Fruit fly (Drosophila melanogaster) whole organism, wandering third instar larva: ENCODE measurements around the gene CG45067.

Source experiments
- Abd-B ChIP-seq: fragments of >200 bp; optimal IDR thresholded peaks from 2 replicates; lab custom pipeline; 2017; ENCODE audit warnings: missing biosample characterization, missing genetic modification characterization
- CG32264 ChIP-seq: fragments of 200-800 bp; sonication (Bioruptor generic); optimal IDR thresholded peaks from 2 replicates; lab custom pipeline; 2016; ENCODE audit warnings: missing biosample characterization, missing genetic modification characterization
- CG9705 ChIP-seq: fragments of 200-800 bp; sonication (Bioruptor generic); optimal IDR thresholded peaks from 2 replicates; lab custom pipeline; 2018; ENCODE audit warnings: missing biosample characterization, mild to moderate bottlenecking, missing genetic modification characterization
- CrebA ChIP-seq: fragments of 200-800 bp; sonication (Bioruptor generic); optimal IDR thresholded peaks from 2 replicates; lab custom pipeline; 2016; ENCODE audit warnings: missing biosample characterization, mild to moderate bottlenecking, missing genetic modification characterization, borderline replicate concordance
- Dfd ChIP-seq: fragments of >200 bp; optimal IDR thresholded peaks from 2 replicates; lab custom pipeline; 2017; ENCODE audit warnings: missing biosample characterization, missing genetic modification characterization
- Dif ChIP-seq: fragments of 200-275, 200-300 bp; sonication (Bioruptor generic); optimal IDR thresholded peaks from 2 replicates; lab custom pipeline; 2018; ENCODE audit warnings: missing biosample characterization, missing genetic modification characterization; ENCODE audit not compliant: partially characterized antibody
- GATAd ChIP-seq: sonication (Bioruptor generic); optimal IDR thresholded peaks from 2 replicates; lab custom pipeline; 2016; ENCODE audit warnings: missing biosample characterization, missing genetic modification characterization
- HLH106 ChIP-seq: fragments of 200-800 bp; optimal IDR thresholded peaks from 3 replicates; lab custom pipeline; 2019; ENCODE audit warnings: missing biosample characterization, mild to moderate bottlenecking, missing genetic modification characterization, moderate library complexity
- Hnf4 ChIP-seq: fragments of 200-800 bp; sonication (Bioruptor generic); optimal IDR thresholded peaks from 2 replicates; lab custom pipeline; 2016; ENCODE audit warnings: missing biosample characterization, mild to moderate bottlenecking, missing genetic modification characterization
- Hr78 ChIP-seq: fragments of >200 bp; optimal IDR thresholded peaks from 2 replicates; lab custom pipeline; 2017; ENCODE audit warnings: missing biosample characterization, missing genetic modification characterization
- Hr83 ChIP-seq: fragments of 200-300 bp; sonication (Bioruptor generic); optimal IDR thresholded peaks from 2 replicates; lab custom pipeline; 2016; ENCODE audit warnings: missing biosample characterization, mild to moderate bottlenecking, missing genetic modification characterization, moderate library complexity; ENCODE audit not compliant: poor library complexity, severe bottlenecking
- N ChIP-seq: fragments of >200 bp; optimal IDR thresholded peaks from 2 replicates; lab custom pipeline; 2018; ENCODE audit warnings: missing biosample characterization, missing external identifiers, missing genetic modification characterization
- Rel ChIP-seq, 2 experiments: fragments of 200-800 bp; sonication (Bioruptor generic) in 1 of 2; optimal IDR thresholded peaks; 2 replicates in 1 of 2; 3 replicates in 1 of 2; lab custom pipeline; 2016 to 2019; ENCODE audit warnings: mild to moderate bottlenecking in 2 of 2, missing biosample characterization in 2 of 2, missing genetic modification characterization in 2 of 2, moderate library complexity in 1 of 2
- Vsx2 ChIP-seq: fragments of 200-300, 225-300 bp; sonication (Bioruptor generic); optimal IDR thresholded peaks from 2 replicates; lab custom pipeline; 2018; ENCODE audit warnings: missing biosample characterization, missing genetic modification characterization; ENCODE audit not compliant: partially characterized antibody
- br ChIP-seq: fragments of 200-800 bp; sonication (Bioruptor generic); optimal IDR thresholded peaks from 2 replicates; lab custom pipeline; 2016; ENCODE audit warnings: missing biosample characterization, missing genetic modification characterization
- brk ChIP-seq: fragments of 200-800 bp; sonication (Bioruptor generic); optimal IDR thresholded peaks from 2 replicates; lab custom pipeline; 2016; ENCODE audit warnings: missing biosample characterization, mild to moderate bottlenecking, missing genetic modification characterization
- dl ChIP-seq, 2 experiments: fragments of 175-275, 200-275 bp in 1 of 2; fragments of 200-275 bp in 1 of 2; sonication (Bioruptor generic); optimal IDR thresholded peaks; lab custom pipeline; 2018; ENCODE audit warnings: mild to moderate bottlenecking in 2 of 2, missing biosample characterization in 2 of 2, missing genetic modification characterization in 2 of 2, moderate library complexity in 2 of 2; ENCODE audit not compliant: partially characterized antibody in 2 of 2, insufficient read depth in 1 of 2
- dmrt93B ChIP-seq: fragments of 200-800 bp; sonication (Bioruptor generic); optimal IDR thresholded peaks from 2 replicates; lab custom pipeline; 2018; ENCODE audit warnings: missing biosample characterization, mild to moderate bottlenecking, missing genetic modification characterization
- dsf ChIP-seq: sonication (Bioruptor generic); optimal IDR thresholded peaks from 2 replicates; lab custom pipeline; 2016; ENCODE audit warnings: missing biosample characterization, missing genetic modification characterization, borderline replicate concordance
- ey ChIP-seq: fragments of 200-800 bp; sonication (Bioruptor generic); optimal IDR thresholded peaks from 2 replicates; lab custom pipeline; 2016; ENCODE audit warnings: missing biosample characterization, missing genetic modification characterization
- foxo ChIP-seq, 2 experiments: fragments of 200-800 bp; sonication (Bioruptor generic); optimal IDR thresholded peaks; 2 replicates in 1 of 2; 3 replicates in 1 of 2; lab custom pipeline; 2016 to 2017; ENCODE audit warnings: missing biosample characterization in 2 of 2, missing genetic modification characterization in 2 of 2
- fru ChIP-seq: fragments of 200-800 bp; sonication (Bioruptor generic); optimal IDR thresholded peaks from 3 replicates; lab custom pipeline; 2016; ENCODE audit warnings: missing biosample characterization, mild to moderate bottlenecking, missing genetic modification characterization
- h ChIP-seq: fragments of 200-800 bp; sonication (Bioruptor generic); optimal IDR thresholded peaks from 3 replicates; lab custom pipeline; 2016; ENCODE audit warnings: missing biosample characterization, mild to moderate bottlenecking, missing genetic modification characterization
- lola ChIP-seq: fragments of >200 bp; optimal IDR thresholded peaks from 2 replicates; lab custom pipeline; 2017; ENCODE audit warnings: missing biosample characterization, missing genetic modification characterization
- pan ChIP-seq: fragments of >200 bp; optimal IDR thresholded peaks from 2 replicates; lab custom pipeline; 2017
- psq ChIP-seq: fragments of 200-800 bp; sonication (Bioruptor generic); optimal IDR thresholded peaks from 3 replicates; lab custom pipeline; 2017; ENCODE audit warnings: missing biosample characterization, mild to moderate bottlenecking, missing genetic modification characterization, moderate library complexity
- rgr ChIP-seq: fragments of 200-800 bp; sonication (Bioruptor generic); optimal IDR thresholded peaks from 3 replicates; lab custom pipeline; 2016; ENCODE audit warnings: missing biosample characterization, mild to moderate bottlenecking, missing genetic modification characterization
- sage ChIP-seq: fragments of 200-800 bp; sonication (Bioruptor generic); optimal IDR thresholded peaks from 2 replicates; lab custom pipeline; 2016; ENCODE audit warnings: missing biosample characterization, mild to moderate bottlenecking, missing genetic modification characterization
- tai ChIP-seq: sonication (Bioruptor generic); optimal IDR thresholded peaks from 2 replicates; lab custom pipeline; 2016; ENCODE audit warnings: missing biosample characterization, missing genetic modification characterization
- usp ChIP-seq: fragments of >200 bp; optimal IDR thresholded peaks from 2 replicates; lab custom pipeline; 2017; ENCODE audit warnings: missing biosample characterization, missing genetic modification characterization
- woc ChIP-seq: sonication (Bioruptor generic); optimal IDR thresholded peaks from 2 replicates; lab custom pipeline; 2016; ENCODE audit warnings: missing biosample characterization, mild to moderate bottlenecking, missing genetic modification characterization

The CG45067 gene

DNA sequence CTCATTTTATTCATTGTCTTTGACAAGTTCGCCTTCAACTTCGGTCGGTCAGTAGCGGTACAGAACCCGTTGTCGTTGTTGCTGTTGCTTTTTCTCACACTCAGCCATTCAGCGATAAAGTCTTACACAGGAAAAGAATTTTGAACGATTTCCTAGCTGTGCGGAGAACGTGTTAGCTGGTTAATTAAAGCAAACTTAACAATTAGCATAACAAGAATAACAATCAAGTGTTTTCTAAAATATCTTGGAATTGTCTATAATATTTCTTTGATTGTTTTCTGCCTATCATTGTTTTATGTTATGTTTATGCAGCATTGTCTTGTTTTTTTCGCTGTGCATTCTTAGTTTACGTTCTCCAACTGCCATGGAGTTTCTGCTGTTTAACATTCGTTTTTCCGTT, 8.1 kb downstream of the CG45067 start:
- TF ChIP-seq Dif (GFP tag; lab: Kevin White, UChicago) (no peak), Rel (GFP tag; optimal IDR thresholded peaks at IDR 0.05; lab: Kevin White, UChicago) (no peak), Rel (tag; optimal IDR thresholded peaks at IDR 0.05; lab: Kevin White, UChicago) (no peak), HLH106 (no peak), fru (GFP tag; lab: Kevin White, UChicago) (no peak)

DNA sequence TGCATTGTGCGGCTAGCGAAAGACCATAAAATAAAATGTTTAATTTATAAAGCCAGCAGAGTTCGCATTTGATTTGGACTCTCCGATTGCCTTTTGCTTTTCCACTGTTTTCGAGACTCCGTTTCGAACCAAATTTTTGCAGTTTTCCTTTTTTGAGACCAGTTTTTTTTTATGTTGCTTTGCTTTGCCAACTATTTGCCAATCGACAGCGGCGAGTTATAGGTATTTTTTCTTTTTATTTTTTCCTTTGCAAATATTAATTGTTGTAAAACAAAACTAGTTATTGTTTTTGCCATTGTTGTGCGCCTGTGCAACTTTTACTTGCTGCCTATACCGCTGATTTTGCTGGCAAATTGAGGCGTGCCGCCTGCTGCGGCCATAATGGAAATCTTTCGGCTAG, 8.7 kb downstream of the CG45067 start:
- no peak for TF ChIP-seq ey (GFP tag; lab: Kevin White, UChicago)
- TF ChIP-seq dsf, result no peak
- no peak for TF ChIP-seq Rel (GFP tag; optimal IDR thresholded peaks at IDR 0.05; lab: Kevin White, UChicago)
- no peak for TF ChIP-seq Rel (tag; optimal IDR thresholded peaks at IDR 0.05; lab: Kevin White, UChicago)
- TF ChIP-seq Dfd (GFP tag; lab: Kevin White, UChicago), result no peak
- TF ChIP-seq Hr78 (GFP tag; lab: Kevin White, UChicago), result no peak
- TF ChIP-seq br (GFP tag; lab: Kevin White, UChicago), result no peak
- no peak for TF ChIP-seq CG32264 (GFP tag; lab: Kevin White, UChicago)
- TF ChIP-seq sage (GFP tag; lab: Kevin White, UChicago), result no peak
- TF ChIP-seq dmrt93B (GFP tag; lab: Kevin White, UChicago), result no peak
- TF ChIP-seq Hr83 (GFP tag; lab: Kevin White, UChicago), result no peak
- TF ChIP-seq HLH106, result no peak
- TF ChIP-seq woc (GFP tag; lab: Kevin White, UChicago), result no peak
- TF ChIP-seq CrebA (GFP tag; lab: Kevin White, UChicago), result no peak
- no peak for TF ChIP-seq Vsx2 (GFP tag; lab: Kevin White, UChicago)
- TF ChIP-seq fru (GFP tag; lab: Kevin White, UChicago), result no peak
- no peak for TF ChIP-seq psq (GFP tag; lab: Kevin White, UChicago)
- TF ChIP-seq GATAd (GFP tag; lab: Kevin White, UChicago), result no peak
- TF ChIP-seq N, result no peak
- no peak for TF ChIP-seq pan
- no peak for TF ChIP-seq lola (GFP tag; lab: Kevin White, UChicago)

DNA sequence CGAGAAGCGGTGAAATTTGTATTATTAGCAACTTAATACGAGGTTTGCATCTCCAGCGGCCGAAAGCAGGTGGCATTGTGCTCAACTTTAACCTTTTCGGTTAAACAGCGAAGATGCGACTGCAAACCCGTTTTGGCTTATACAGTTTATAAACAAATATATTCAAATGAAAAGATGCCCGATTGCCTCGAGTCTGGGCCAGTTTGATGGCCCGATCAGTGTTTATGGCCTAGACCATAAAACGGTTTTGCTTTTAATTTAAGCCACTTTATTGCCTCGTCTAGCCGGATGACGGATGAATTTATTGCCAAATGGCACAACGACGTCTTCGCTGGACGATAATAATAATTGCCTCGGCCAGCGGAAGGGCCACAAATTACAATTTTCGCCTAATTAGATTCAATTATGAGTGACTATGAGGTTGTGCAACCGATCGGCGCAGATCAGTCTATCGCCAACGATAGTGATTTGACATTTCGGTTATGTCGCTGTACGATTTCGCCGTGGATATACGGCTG, 11.7 kb downstream of the CG45067 start:
- TF ChIP-seq Rel (GFP tag; optimal IDR thresholded peaks at IDR 0.05; lab: Kevin White, UChicago), result no peak
- no peak for TF ChIP-seq Rel (tag; optimal IDR thresholded peaks at IDR 0.05; lab: Kevin White, UChicago)
- no peak for TF ChIP-seq Dfd (GFP tag; lab: Kevin White, UChicago)
- no peak for TF ChIP-seq h (GFP tag; lab: Kevin White, UChicago)
- no peak for TF ChIP-seq Abd-B
- TF ChIP-seq tai (GFP tag; lab: Kevin White, UChicago), result no peak
- TF ChIP-seq dsf, result no peak
- TF ChIP-seq woc (GFP tag; lab: Kevin White, UChicago), result no peak
- TF ChIP-seq Vsx2 (GFP tag; lab: Kevin White, UChicago), result no peak
- TF ChIP-seq, all 38 proteins: peak for 0

DNA sequence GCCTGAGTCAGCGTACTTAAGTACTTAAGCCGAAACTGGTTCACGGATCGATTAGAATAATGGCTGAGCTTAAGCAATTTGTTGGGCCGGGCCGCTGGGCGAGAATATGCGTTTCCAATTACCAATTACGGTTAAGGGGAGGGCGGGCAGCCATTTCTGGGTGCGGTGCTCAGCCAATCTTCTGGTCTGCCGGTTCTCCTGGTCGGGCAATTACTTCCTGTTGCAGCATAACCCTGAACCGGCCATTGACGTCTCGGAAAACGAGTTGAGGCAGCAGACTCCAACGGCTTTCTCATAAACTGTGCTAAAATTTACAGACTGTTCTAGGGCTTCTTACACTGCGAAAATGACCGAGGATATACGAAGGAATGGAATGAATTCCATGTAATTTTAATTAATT, 13.1 kb downstream of the CG45067 start:
- TF ChIP-seq pan (no peak), dl (GFP tag; optimal IDR thresholded peaks at IDR 0.05; lab: Kevin White, UChicago; ENCODE audit: insufficient read depth in 1 of 2, partially characterized antibody in 2 of 2) (no peak), CG32264 (GFP tag; lab: Kevin White, UChicago) (no peak), rgr (GFP tag; lab: Kevin White, UChicago) (no peak), h (GFP tag; lab: Kevin White, UChicago) (no peak), fru (GFP tag; lab: Kevin White, UChicago) (no peak)

DNA sequence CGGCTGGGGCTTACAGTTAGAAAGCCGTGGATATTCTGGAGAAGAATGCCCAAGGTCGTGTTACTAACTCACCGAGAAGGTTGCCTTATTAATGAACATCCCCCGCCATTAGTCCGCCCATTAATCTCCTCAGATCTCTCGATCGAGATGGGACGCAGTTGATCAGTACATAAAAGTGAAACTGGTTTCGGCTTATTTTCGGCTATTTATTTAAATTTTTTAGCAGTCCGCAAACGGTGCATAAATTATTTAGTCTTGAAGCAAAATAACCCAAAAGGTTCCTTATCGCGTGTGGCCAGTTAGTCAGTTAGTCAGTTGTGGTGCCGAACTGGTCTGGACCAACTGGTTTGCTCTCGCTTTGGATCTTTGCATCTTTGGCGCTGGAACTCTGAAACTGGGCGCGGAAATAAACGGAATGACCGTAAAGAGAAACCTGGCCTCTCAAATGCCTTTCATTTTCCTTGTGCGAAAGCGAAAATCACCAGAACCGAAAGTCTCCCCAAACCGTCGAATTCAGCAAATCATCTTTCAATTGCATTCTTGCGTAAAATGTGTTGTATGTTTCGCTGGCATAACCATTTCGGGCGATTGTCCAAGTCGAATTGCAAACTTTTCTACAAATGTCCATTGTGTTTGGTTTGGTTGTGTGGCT, 15.4 kb downstream of the CG45067 start:
- no peak for TF ChIP-seq GATAd (GFP tag; lab: Kevin White, UChicago)
- no peak for TF ChIP-seq CG9705 (GFP tag; lab: Kevin White, UChicago)
- no peak for TF ChIP-seq foxo (GFP tag; optimal IDR thresholded peaks at IDR 0.05; lab: Kevin White, UChicago)
- TF ChIP-seq usp (GFP tag; lab: Kevin White, UChicago), result no peak
- TF ChIP-seq psq (GFP tag; lab: Kevin White, UChicago), result no peak
- no peak for TF ChIP-seq Dfd (GFP tag; lab: Kevin White, UChicago)
- no peak for TF ChIP-seq Hnf4 (GFP tag; lab: Kevin White, UChicago)
- no peak for TF ChIP-seq brk
- no peak for TF ChIP-seq N
